Fruit fly (Drosophila melanogaster): Measurements from ENCODE around the gene Polr2J.

dm6 chr2L:17380508-17380907 is 29.7 kb downstream of the Polr2J start:
- no peak for TF ChIP-seq ems (GFP tag; optimal IDR thresholded peaks at IDR 0.05)
- no peak for TF ChIP-seq Drgx (GFP tag; IDR thresholded peaks at IDR 0.05)
- no peak for TF ChIP-seq sens-2 (GFP tag; IDR thresholded peaks at IDR 0.05)
- TF ChIP-seq Gug (GFP tag; IDR thresholded peaks at IDR 0.05): no peak
- TF ChIP-seq CG11456 (GFP tag; IDR thresholded peaks at IDR 0.05): no peak
- no peak for TF ChIP-seq ERR (GFP tag; optimal IDR thresholded peaks at IDR 0.05)
- TF ChIP-seq CG17829 (tag; optimal IDR thresholded peaks at IDR 0.05): no peak
- no peak for TF ChIP-seq Jarid2 (GFP tag; optimal IDR thresholded peaks at IDR 0.05)
- no peak for TF ChIP-seq gfzf (GFP tag; optimal IDR thresholded peaks at IDR 0.05)
- no peak for TF ChIP-seq zfh1 (GFP tag; IDR thresholded peaks at IDR 0.05)
- TF ChIP-seq tap (tag; optimal IDR thresholded peaks at IDR 0.05): no peak
- TF ChIP-seq ase (GFP tag; IDR thresholded peaks at IDR 0.05): no peak
- TF ChIP-seq usp (GFP tag; optimal IDR thresholded peaks at IDR 0.05): no peak
- no peak for TF ChIP-seq HmgZ (tag; optimal IDR thresholded peaks at IDR 0.05)
